Worm (Caenorhabditis elegans): ENCODE results near the gene sly-1.

ce11 chrIII:10464455-10464854, 42.4 kb upstream of the sly-1 start:
- TF ChIP-seq ztf-23 (GFP tag; IDR thresholded peaks at IDR 0.05): no peak
- no peak for TF ChIP-seq ref-1 (GFP tag; conservative IDR thresholded peaks at IDR 0.05)
- no peak for TF ChIP-seq T22C8.4 (GFP tag; IDR thresholded peaks at IDR 0.05)
